Worm (Caenorhabditis elegans) whole organism, L4 larva: ENCODE measurements around the gene sdn-1.

Experiments used
- T26A8.4 ChIP-seq: fragments of 200-800 bp; sonication (Bioruptor generic); IDR thresholded peaks from 2 replicates; pipeline ENCODE4 v1.3.6; 2022; ENCODE audit warnings: missing genetic modification characterization, missing compliant biosample characterization
- aly-2 ChIP-seq: sonication (generic microtip); optimal IDR thresholded peaks from 2 replicates; lab custom pipeline; 2018; ENCODE audit warnings: missing biosample characterization, missing genetic modification characterization
- hif-1 ChIP-seq, 2 experiments: sonication (generic microtip); optimal IDR thresholded peaks; 2 replicates each; lab custom pipeline; 2016 to 2017; ENCODE audit warnings: missing compliant biosample characterization in 2 of 2, missing genetic modification characterization in 2 of 2, missing genetic modification reagents in 2 of 2, missing genotype in 2 of 2, mild to moderate bottlenecking in 1 of 2

DNA sequence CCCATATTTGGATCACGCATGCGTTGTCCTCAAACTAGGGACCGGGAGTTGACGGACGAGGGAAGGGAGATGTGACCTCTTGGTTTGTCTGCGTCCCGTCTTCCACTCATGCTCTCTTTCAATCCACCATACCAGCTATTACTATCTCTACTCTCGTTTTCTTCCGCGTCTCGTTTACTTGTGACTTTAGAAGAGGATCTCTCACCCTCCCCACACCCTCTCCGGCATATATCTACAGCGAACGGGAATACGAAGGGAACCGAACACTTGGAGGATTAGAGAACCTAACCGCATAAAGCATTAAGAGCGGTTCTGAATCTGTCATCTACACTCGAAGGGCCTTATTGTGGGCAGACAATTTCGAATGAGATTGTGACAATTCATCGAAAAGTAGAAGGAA lies 30.0 kb upstream of the sdn-1 start:
- no peak for TF ChIP-seq aly-2 (tag; lab: Kevin White, UChicago)
- TF ChIP-seq hif-1 (tag; optimal IDR thresholded peaks at IDR 0.05; lab: Kevin White, UChicago): no peak
- no peak for TF ChIP-seq T26A8.4 (GFP tag; lab: Robert Waterston, UW)
